Worm (Caenorhabditis elegans) whole organism, L3 larva: ENCODE data around the gene cyb-1.

Source experiments
- aly-2 ChIP-seq: fragments of 150-350 bp; optimal IDR thresholded peaks from 2 replicates; lab custom pipeline; 2014; ENCODE audit warnings: missing biosample characterization, missing genetic modification characterization
- ama-1 ChIP-seq: fragments of 150-350 bp; optimal IDR thresholded peaks from 2 replicates; lab custom pipeline; 2018
- ceh-16 ChIP-seq: sonication (generic microtip); optimal IDR thresholded peaks from 2 replicates; lab custom pipeline; 2017; ENCODE audit warnings: missing biosample characterization, missing genetic modification characterization
- ceh-82 ChIP-seq: fragments of 150-350 bp; optimal IDR thresholded peaks from 2 replicates; lab custom pipeline; 2014; ENCODE audit warnings: missing biosample characterization, missing genetic modification characterization
- daf-12 ChIP-seq: fragments of 150-350 bp; optimal IDR thresholded peaks from 2 replicates; lab custom pipeline; 2014; ENCODE audit warnings: missing biosample characterization, missing genetic modification reagents, missing genetic modification characterization
- egl-5 ChIP-seq: fragments of 150-350 bp; optimal IDR thresholded peaks from 2 replicates; lab custom pipeline; 2017; ENCODE audit warnings: missing biosample characterization, missing genetic modification reagents, missing genetic modification characterization, inconsistent platforms
- elt-1 ChIP-seq: fragments of 150-350 bp; optimal IDR thresholded peaks from 2 replicates; lab custom pipeline; 2014; ENCODE audit warnings: missing biosample characterization, missing genetic modification characterization
- elt-2 ChIP-seq: sonication (generic microtip); optimal IDR thresholded peaks from 2 replicates; lab custom pipeline; 2016; ENCODE audit warnings: missing genetic modification reagents, mild to moderate bottlenecking, missing genetic modification characterization, missing compliant biosample characterization
- elt-3 ChIP-seq, 3 experiments: fragments of 150-350 bp in 1 of 3; sonication (generic microtip) in 2 of 3; optimal IDR thresholded peaks; 2 replicates in 2 of 3; 4 replicates in 1 of 3; lab custom pipeline; 2014 to 2017; ENCODE audit warnings: missing biosample characterization in 3 of 3, missing genetic modification characterization in 3 of 3
- fkh-10 ChIP-seq: sonication (generic microtip); optimal IDR thresholded peaks from 2 replicates; lab custom pipeline; 2017; ENCODE audit warnings: missing biosample characterization, missing genetic modification reagents, missing genetic modification characterization
- fkh-2 ChIP-seq: fragments of 150-350 bp; optimal IDR thresholded peaks from 2 replicates; lab custom pipeline; 2014; ENCODE audit warnings: missing biosample characterization, missing genetic modification reagents, missing genetic modification characterization
- fos-1 ChIP-seq: fragments of 150-350 bp; optimal IDR thresholded peaks from 2 replicates; lab custom pipeline; 2014; ENCODE audit warnings: missing biosample characterization, missing genetic modification characterization
- jun-1 ChIP-seq: fragments of 150-350 bp; optimal IDR thresholded peaks from 2 replicates; lab custom pipeline; 2014; ENCODE audit warnings: missing biosample characterization, missing genetic modification reagents, missing genetic modification characterization
- lin-15B ChIP-seq: fragments of 150-350 bp; optimal IDR thresholded peaks from 2 replicates; lab custom pipeline; 2014; ENCODE audit warnings: missing biosample characterization, missing genetic modification characterization
- lin-39 ChIP-seq: fragments of 150-350 bp; optimal IDR thresholded peaks from 2 replicates; lab custom pipeline; 2018; ENCODE audit warnings: missing biosample characterization, missing genetic modification reagents, missing genetic modification characterization
- lsy-12 ChIP-seq: sonication (generic microtip); optimal IDR thresholded peaks from 2 replicates; lab custom pipeline; 2016; ENCODE audit warnings: mild to moderate bottlenecking, missing genetic modification characterization, missing compliant biosample characterization
- mdl-1 ChIP-seq: fragments of 150-350 bp; optimal IDR thresholded peaks from 2 replicates; lab custom pipeline; 2014; ENCODE audit warnings: missing biosample characterization, missing genetic modification characterization
- mml-1 ChIP-seq: fragments of 150-350 bp; sonication (generic microtip); optimal IDR thresholded peaks from 3 replicates; lab custom pipeline; 2014; ENCODE audit warnings: missing biosample characterization, missing genetic modification characterization
- nfya-1 ChIP-seq: sonication (generic microtip); optimal IDR thresholded peaks from 2 replicates; lab custom pipeline; 2017; ENCODE audit warnings: missing genetic modification characterization, mild to moderate bottlenecking, missing compliant biosample characterization, antibody characterized with exemption, moderate library complexity; ENCODE audit not compliant: insufficient read depth
- nhr-11 ChIP-seq: fragments of 150-350 bp; optimal IDR thresholded peaks from 2 replicates; lab custom pipeline; 2014; ENCODE audit warnings: missing biosample characterization, missing genetic modification characterization
- nhr-12 ChIP-seq: fragments of 150-350 bp; optimal IDR thresholded peaks from 2 replicates; lab custom pipeline; 2014; ENCODE audit warnings: missing biosample characterization, missing genetic modification characterization
- nhr-237 ChIP-seq: fragments of 150-350 bp; optimal IDR thresholded peaks from 2 replicates; lab custom pipeline; 2014; ENCODE audit warnings: missing biosample characterization, missing genetic modification characterization
- nhr-25 ChIP-seq: sonication (generic microtip); optimal IDR thresholded peaks from 2 replicates; lab custom pipeline; 2017; ENCODE audit warnings: missing biosample characterization, missing genetic modification characterization
- nhr-43 ChIP-seq: sonication (generic microtip); optimal IDR thresholded peaks from 2 replicates; lab custom pipeline; 2016; ENCODE audit warnings: mild to moderate bottlenecking, missing genetic modification characterization, missing compliant biosample characterization; ENCODE audit not compliant: poor library complexity, severe bottlenecking
- pha-4 ChIP-seq: fragments of 150-350 bp; optimal IDR thresholded peaks from 2 replicates; lab custom pipeline; 2014; ENCODE audit warnings: missing biosample characterization, missing genetic modification reagents, missing genetic modification characterization
- pqm-1 ChIP-seq: fragments of 150-350 bp; optimal IDR thresholded peaks from 2 replicates; lab custom pipeline; 2017; ENCODE audit warnings: missing biosample characterization, missing genetic modification characterization, inconsistent platforms
- sea-2 ChIP-seq: fragments of 150-350 bp; sonication (generic microtip); optimal IDR thresholded peaks from 4 replicates; lab custom pipeline; 2014; ENCODE audit warnings: missing biosample characterization, missing genetic modification reagents, missing genetic modification characterization
- skn-1 ChIP-seq: fragments of 150-350 bp; optimal IDR thresholded peaks from 2 replicates; lab custom pipeline; 2014; ENCODE audit warnings: missing biosample characterization, missing genetic modification characterization
- snpc-4 ChIP-seq: fragments of 150-350 bp; optimal IDR thresholded peaks from 2 replicates; lab custom pipeline; 2014; ENCODE audit warnings: missing biosample characterization, missing genetic modification characterization
- tbx-2 ChIP-seq: sonication (generic microtip); optimal IDR thresholded peaks from 2 replicates; lab custom pipeline; 2016; ENCODE audit warnings: mild to moderate bottlenecking, missing genetic modification characterization, missing compliant biosample characterization
- unc-39 ChIP-seq: sonication (generic microtip); optimal IDR thresholded peaks from 4 replicates; lab custom pipeline; 2017; ENCODE audit warnings: missing biosample characterization, missing genetic modification characterization
- unc-62 ChIP-seq: fragments of 150-350 bp; sonication (generic microtip); optimal IDR thresholded peaks from 4 replicates; lab custom pipeline; 2014; ENCODE audit warnings: missing biosample characterization, missing genetic modification reagents, missing genetic modification characterization
- zag-1 ChIP-seq: fragments of 150-350 bp; optimal IDR thresholded peaks from 2 replicates; lab custom pipeline; 2014; ENCODE audit warnings: missing biosample characterization, missing genetic modification characterization

cyb-1 gene

DNA sequence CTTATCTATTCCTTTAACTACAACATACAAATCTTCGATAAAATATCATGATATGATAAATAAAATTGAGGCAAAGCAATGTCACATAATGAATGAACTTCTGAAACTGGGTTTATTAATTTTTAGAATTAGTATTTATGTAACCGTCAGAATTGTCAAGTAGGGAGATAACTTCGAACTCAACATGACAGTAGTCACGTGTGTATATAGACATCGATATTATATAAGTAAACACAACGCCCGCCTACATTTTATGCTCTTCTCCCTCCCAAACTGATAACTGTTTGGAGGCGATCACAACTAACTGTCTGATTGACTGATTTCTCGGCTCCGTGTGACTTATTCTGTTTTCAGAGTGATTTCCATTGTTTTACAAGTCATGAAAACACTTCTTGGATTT lies 26.3 kb downstream of the cyb-1 start, which contains the start of gene ugt-54:
ugt-54 (plus strand) TSS at position 355 of the 400 bp plus-strand sequence.
- TF ChIP-seq elt-2 (tag; lab: Kevin White, UChicago), result peak; percentile 87
- TF ChIP-seq skn-1 (tag; lab: Kevin White, UChicago), result no peak
- no peak for TF ChIP-seq unc-62 (GFP tag; lab: Kevin White, UChicago)
- peak; percentile 74 for TF ChIP-seq pqm-1 (tag; lab: Kevin White, UChicago)

DNA sequence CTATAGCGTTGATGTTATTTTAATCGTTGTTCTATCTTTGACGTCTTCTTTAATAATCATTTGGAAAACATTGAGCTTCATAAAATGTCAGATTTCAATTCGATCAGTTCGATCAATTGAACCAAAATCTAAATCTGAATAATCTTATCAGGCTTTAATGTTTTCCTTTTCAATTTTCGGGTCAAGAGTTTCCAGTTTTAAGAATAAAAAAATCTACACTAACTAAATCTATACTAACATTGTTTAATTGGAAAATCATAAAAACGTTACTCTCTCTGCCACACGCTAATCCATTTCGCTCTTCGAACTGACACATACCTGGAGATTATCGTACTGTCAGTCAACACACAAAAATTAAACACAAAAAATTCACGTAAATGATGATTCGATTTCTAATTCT lies 29.2 kb downstream of the cyb-1 start, which contains the start of gene T25B9.11:
T25B9.11 (plus strand) TSS at position 301 of the 400 bp plus-strand sequence.
- TF ChIP-seq egl-5 (tag; lab: Kevin White, UChicago) (no peak), unc-62 (GFP tag; lab: Kevin White, UChicago) (no peak), pha-4 (tag; lab: Kevin White, UChicago) (no peak), elt-1 (tag; lab: Kevin White, UChicago) (no peak), fkh-2 (tag; lab: Kevin White, UChicago) (no peak), jun-1 (tag; lab: Kevin White, UChicago) (no peak), nfya-1 (tag; lab: Kevin White, UChicago) (no peak), snpc-4 (tag; lab: Kevin White, UChicago) (no peak), skn-1 (tag; lab: Kevin White, UChicago) (no peak), ama-1 (lab: Kevin White, UChicago) (no peak)

DNA sequence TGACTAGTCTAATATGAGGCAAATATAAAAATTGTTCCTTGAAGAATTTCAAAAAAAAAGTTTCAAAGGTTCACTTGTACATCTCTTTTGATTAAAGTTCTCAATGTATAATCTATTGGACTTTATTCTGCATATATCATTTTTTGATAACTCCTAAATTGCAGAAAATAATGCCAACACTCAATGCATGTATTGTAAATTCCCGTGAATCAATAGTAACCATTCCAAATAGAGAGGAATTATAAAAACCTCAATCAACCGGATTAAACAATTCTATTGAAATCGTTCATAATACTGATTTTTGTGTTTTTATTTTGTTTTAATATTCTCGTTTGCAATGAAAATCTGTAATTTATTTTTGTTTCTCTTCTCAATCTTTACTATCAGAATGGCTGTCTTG lies 30.0 kb downstream of the cyb-1 start, which contains the start of gene T25B9.12:
T25B9.12 (plus strand) TSS at position 301 of the 400 bp plus-strand sequence.
- TF ChIP-seq ceh-82 (tag; lab: Kevin White, UChicago) (no peak), ama-1 (lab: Kevin White, UChicago) (no peak), tbx-2 (tag; lab: Kevin White, UChicago) (no peak)

DNA sequence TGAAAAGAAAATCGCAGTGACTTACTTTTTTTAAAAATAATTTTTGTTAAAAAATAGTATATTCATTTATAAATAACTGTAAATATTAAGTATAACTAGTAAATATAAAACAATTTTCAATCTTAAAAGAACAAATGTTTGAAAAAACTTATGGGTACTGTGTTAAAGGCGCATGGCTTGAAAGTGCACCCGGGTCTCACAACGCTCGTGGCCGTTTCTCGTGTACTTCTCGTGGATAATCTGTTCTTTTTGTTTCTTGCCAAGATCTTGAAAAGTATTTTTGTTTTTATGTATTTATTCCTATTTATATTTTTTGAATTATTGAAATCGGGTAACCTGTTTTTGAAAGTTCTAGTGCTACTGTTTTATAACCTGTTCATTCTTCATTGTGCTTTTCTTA lies 31.1 kb downstream of the cyb-1 start:
- TF ChIP-seq snpc-4 (tag; lab: Kevin White, UChicago) (no peak), nhr-25 (no peak), nhr-12 (tag; lab: Kevin White, UChicago) (no peak), ceh-16 (tag; lab: Kevin White, UChicago) (no peak), fos-1 (tag; lab: Kevin White, UChicago) (no peak), nhr-237 (tag; lab: Kevin White, UChicago) (no peak), mdl-1 (tag; lab: Kevin White, UChicago) (no peak), lin-39 (tag; lab: Kevin White, UChicago) (no peak), sea-2 (GFP tag; lab: Kevin White, UChicago) (no peak), lsy-12 (tag; lab: Kevin White, UChicago) (no peak), daf-12 (tag; lab: Kevin White, UChicago) (no peak), jun-1 (tag; lab: Kevin White, UChicago) (no peak)

DNA sequence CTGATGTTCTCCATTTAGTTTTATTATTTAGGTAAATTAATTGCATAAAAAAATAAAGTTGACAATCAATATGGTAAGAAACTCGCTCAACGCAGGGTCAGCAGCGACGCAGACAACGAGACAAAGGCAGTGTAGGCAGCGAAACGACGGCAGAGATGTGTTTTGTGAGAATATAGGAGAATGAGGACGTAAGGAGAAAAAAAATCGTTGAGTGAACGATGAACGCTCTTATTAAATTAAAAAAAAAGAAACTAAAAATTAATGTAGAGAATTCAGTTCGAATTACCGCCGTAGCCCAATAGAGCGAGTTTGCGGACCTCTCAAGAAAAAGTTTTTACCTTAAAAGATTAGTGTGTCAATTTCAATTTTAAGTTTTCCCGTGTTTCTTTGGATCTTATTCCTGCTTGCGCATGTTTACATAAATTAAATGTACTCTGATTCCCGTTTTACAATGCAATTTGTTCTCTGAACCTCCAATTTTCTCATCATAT lies 33.2 kb downstream of the cyb-1 start, which contains the start of gene T25B9.8:
T25B9.8 (minus strand) TSS at position 51 of the 491 bp plus-strand sequence.
- TF ChIP-seq fkh-10 (GFP tag; lab: Kevin White, UChicago) (peak; percentile 3), nhr-12 (tag; lab: Kevin White, UChicago) (no peak)

DNA sequence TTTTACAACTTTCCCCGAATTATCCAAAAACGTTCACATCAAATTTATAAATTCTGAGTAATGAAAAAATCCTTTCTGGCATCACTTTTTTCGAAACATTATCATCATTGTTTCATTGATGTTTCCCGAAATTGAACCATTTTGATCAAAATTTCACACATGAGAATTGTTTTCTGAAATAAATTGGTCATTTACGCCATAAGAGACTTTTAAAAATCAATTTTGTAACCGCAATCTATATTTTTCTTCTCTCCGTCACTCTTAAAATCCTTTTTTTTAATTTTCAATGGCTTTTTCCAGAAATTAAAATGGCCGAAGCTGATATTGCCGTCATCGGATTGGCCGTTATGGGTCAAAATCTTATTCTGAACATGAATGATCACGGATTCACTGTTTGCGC lies 34.3 kb downstream of the cyb-1 start, which contains the start of gene T25B9.9:
T25B9.9 (plus strand) TSS at position 301 of the 400 bp plus-strand sequence.
- no peak for TF ChIP-seq elt-2 (tag; lab: Kevin White, UChicago)
- TF ChIP-seq tbx-2 (tag; lab: Kevin White, UChicago), result no peak

DNA sequence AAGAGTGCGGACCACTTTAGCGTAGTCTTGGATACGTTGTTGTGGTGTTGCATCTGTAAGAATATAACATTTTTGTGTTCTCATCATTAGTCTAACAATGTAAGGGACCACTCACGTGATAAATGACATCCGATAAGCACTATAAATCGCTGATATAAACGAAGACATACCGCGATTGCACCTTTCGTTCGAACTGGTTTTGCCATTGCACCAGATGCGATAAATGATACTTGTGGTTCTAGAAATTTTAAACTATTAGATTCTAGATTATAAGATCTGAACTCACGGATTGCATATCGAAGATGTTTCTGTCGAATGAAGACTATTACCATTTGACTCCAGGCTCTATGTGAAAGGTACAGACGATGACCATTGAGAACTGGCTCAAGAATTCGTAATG lies 36.3 kb downstream of the cyb-1 start:
- TF ChIP-seq nhr-237 (tag; lab: Kevin White, UChicago), result no peak
- no peak for TF ChIP-seq aly-2 (tag; lab: Kevin White, UChicago)
- no peak for TF ChIP-seq elt-3 (tag; optimal IDR thresholded peaks at IDR 0.05; lab: Kevin White, UChicago)
- no peak for TF ChIP-seq zag-1
- TF ChIP-seq lin-15B, result no peak
- TF ChIP-seq nhr-11 (tag; lab: Kevin White, UChicago), result no peak
- no peak for TF ChIP-seq nhr-43 (tag; lab: Kevin White, UChicago)
- TF ChIP-seq unc-39, result no peak
- no peak for TF ChIP-seq nfya-1 (tag; lab: Kevin White, UChicago)
- no peak for TF ChIP-seq pqm-1 (tag; lab: Kevin White, UChicago)
- no peak for TF ChIP-seq mml-1 (tag; lab: Kevin White, UChicago)
